Fruit fly (Drosophila melanogaster): ENCODE data around the gene CG2924.

The CG2924 gene

dm6 chrX:2306760-2307159, 36.2 kb upstream of the CG2924 start:
- TF ChIP-seq CG13204 (GFP tag; optimal IDR thresholded peaks at IDR 0.05), result peak; percentile 10
- TF ChIP-seq CG8301 (tag; optimal IDR thresholded peaks at IDR 0.05), result no peak

- TF ChIP-seq CG15710 (tag; optimal IDR thresholded peaks at IDR 0.05) (peak; percentile 51), Ets98B (GFP tag; IDR thresholded peaks at IDR 0.05) (no peak; the same call in 1 of the 2 replicates), CG12605 (GFP tag; IDR thresholded peaks at IDR 0.05) (no peak), D1 (tag; optimal IDR thresholded peaks at IDR 0.05) (peak; percentile 17), CG13204 (GFP tag; optimal IDR thresholded peaks at IDR 0.05) (no peak), CG14655 (GFP tag; optimal IDR thresholded peaks at IDR 0.05) (peak; percentile 85), CG34367 (tag; optimal IDR thresholded peaks at IDR 0.05) (peak; percentile 53), Snoo (tag; optimal IDR thresholded peaks at IDR 0.05) (peak; percentile 61), Pif1A (GFP tag; optimal IDR thresholded peaks at IDR 0.05) (peak; percentile 76), rn (GFP tag; IDR thresholded peaks at IDR 0.05) (peak; percentile 27; the same call in 1 of the 2 replicates), CG10348 (GFP tag; IDR thresholded peaks at IDR 0.05) (0 out of 2 replicates have a peak, but pooled peaks have one; percentile 25), fd96Ca (GFP tag; IDR thresholded peaks at IDR 0.05) (peak; percentile 66), CG4496 (GFP tag; IDR thresholded peaks at IDR 0.05) (peak; percentile 53; the same call in 2 of the 3 replicates), CG8159 (tag; optimal IDR thresholded peaks at IDR 0.05) (peak; percentile 68), EcR (GFP tag; optimal IDR thresholded peaks at IDR 0.05) (no peak), Pif1B (GFP tag; optimal IDR thresholded peaks at IDR 0.05) (peak; percentile 73), CG32121 (GFP tag; IDR thresholded peaks at IDR 0.05) (peak; percentile 53), CG9948 (tag; optimal IDR thresholded peaks at IDR 0.05) (peak; percentile 65), CG17806 (tag; optimal IDR thresholded peaks at IDR 0.05) (peak; percentile 56), gl (tag; optimal IDR thresholded peaks at IDR 0.05) (no peak), CG8301 (tag; optimal IDR thresholded peaks at IDR 0.05) (peak; percentile 78)
Measured at dm6 chrX:2306307-2306706, 35.7 kb upstream of the CG2924 start.

- TF ChIP-seq CG10348 (GFP tag; IDR thresholded peaks at IDR 0.05) (no peak), CG32121 (GFP tag; IDR thresholded peaks at IDR 0.05) (peak; percentile 12; the same call in 1 of the 2 replicates), fd96Ca (GFP tag; IDR thresholded peaks at IDR 0.05) (no peak), CG8301 (tag; optimal IDR thresholded peaks at IDR 0.05) (no peak), rn (GFP tag; IDR thresholded peaks at IDR 0.05) (no peak), Pif1A (GFP tag; optimal IDR thresholded peaks at IDR 0.05) (no peak), CG8159 (tag; optimal IDR thresholded peaks at IDR 0.05) (no peak), Snoo (tag; optimal IDR thresholded peaks at IDR 0.05) (no peak), CG34367 (tag; optimal IDR thresholded peaks at IDR 0.05) (no peak), gl (tag; optimal IDR thresholded peaks at IDR 0.05) (peak; percentile 10), D1 (tag; optimal IDR thresholded peaks at IDR 0.05) (no peak), CG17806 (tag; optimal IDR thresholded peaks at IDR 0.05) (no peak), CG12605 (GFP tag; IDR thresholded peaks at IDR 0.05) (peak; percentile 33; the same call in 1 of the 2 replicates), Pif1B (GFP tag; optimal IDR thresholded peaks at IDR 0.05) (no peak), CG9948 (tag; optimal IDR thresholded peaks at IDR 0.05) (no peak), Ets98B (GFP tag; IDR thresholded peaks at IDR 0.05) (peak; percentile 19; the same call in 1 of the 2 replicates), CG14655 (GFP tag; optimal IDR thresholded peaks at IDR 0.05) (no peak), CG4496 (GFP tag; IDR thresholded peaks at IDR 0.05) (no peak), EcR (GFP tag; optimal IDR thresholded peaks at IDR 0.05) (peak; percentile 92), CG13204 (GFP tag; optimal IDR thresholded peaks at IDR 0.05) (peak; percentile 30), CG15710 (tag; optimal IDR thresholded peaks at IDR 0.05) (no peak)
Measured at dm6 chrX:2305842-2306300, 35.3 kb upstream of the CG2924 start.

- TF ChIP-seq CG12605 (GFP tag; IDR thresholded peaks at IDR 0.05), result no peak
- TF ChIP-seq CG17806 (tag; optimal IDR thresholded peaks at IDR 0.05), result no peak
- TF ChIP-seq CG8301 (tag; optimal IDR thresholded peaks at IDR 0.05), result no peak
- no peak for TF ChIP-seq CG4496 (GFP tag; IDR thresholded peaks at IDR 0.05)
- no peak for TF ChIP-seq gl (tag; optimal IDR thresholded peaks at IDR 0.05)
- TF ChIP-seq EcR (GFP tag; optimal IDR thresholded peaks at IDR 0.05), result no peak
- TF ChIP-seq Pif1B (GFP tag; optimal IDR thresholded peaks at IDR 0.05), result no peak
- no peak for TF ChIP-seq CG32121 (GFP tag; IDR thresholded peaks at IDR 0.05)
- no peak for TF ChIP-seq rn (GFP tag; IDR thresholded peaks at IDR 0.05)
Measured at dm6 chrX:2305281-2305680, 34.7 kb upstream of the CG2924 start.

dm6 chrX:2304514-2305235, 34.1 kb upstream of the CG2924 start:
- TF ChIP-seq fd96Ca (GFP tag; IDR thresholded peaks at IDR 0.05), result no peak
- no peak for TF ChIP-seq CG12605 (GFP tag; IDR thresholded peaks at IDR 0.05)
- no peak for TF ChIP-seq CG15710 (tag; optimal IDR thresholded peaks at IDR 0.05)
- TF ChIP-seq CG8301 (tag; optimal IDR thresholded peaks at IDR 0.05), result peak; percentile 41
- no peak for TF ChIP-seq Ets98B (GFP tag; IDR thresholded peaks at IDR 0.05)
- TF ChIP-seq CG14655 (GFP tag; optimal IDR thresholded peaks at IDR 0.05), result peak; percentile 53
- no peak for TF ChIP-seq D1 (tag; optimal IDR thresholded peaks at IDR 0.05)
- no peak for TF ChIP-seq CG4496 (GFP tag; IDR thresholded peaks at IDR 0.05)
- no peak for TF ChIP-seq CG32121 (GFP tag; IDR thresholded peaks at IDR 0.05)
- peak; percentile 0 for TF ChIP-seq CG9948 (tag; optimal IDR thresholded peaks at IDR 0.05)
- no peak for TF ChIP-seq CG10348 (GFP tag; IDR thresholded peaks at IDR 0.05)
